Worm (Caenorhabditis elegans): ENCODE results near the gene kle-2.
"Not testable (repeated sequence)": the region's sequence is repeated elsewhere in the genome, so short reads cannot be mapped to it uniquely, and the experiment has no call there.

ce11 chrIII:7962641-7963040 is 21.1 kb downstream of the kle-2 start, which contains the start of gene F54H12.4:
- TF ChIP-seq ces-1 (GFP tag; optimal IDR thresholded peaks at IDR 0.05); mab-5 (tag; optimal IDR thresholded peaks at IDR 0.05); nhr-76 (tag; optimal IDR thresholded peaks at IDR 0.05); lsy-2 (tag; optimal IDR thresholded peaks at IDR 0.05); elt-1 (tag; optimal IDR thresholded peaks at IDR 0.05; ENCODE audit: borderline replicate concordance, insufficient read depth); elt-3 (tag; optimal IDR thresholded peaks at IDR 0.05); snpc-4 (tag; optimal IDR thresholded peaks at IDR 0.05); unc-62 (GFP tag; optimal IDR thresholded peaks at IDR 0.05); blmp-1 (tag; optimal IDR thresholded peaks at IDR 0.05); M03D4.4 (tag; optimal IDR thresholded peaks at IDR 0.05); nhr-237 (tag; optimal IDR thresholded peaks at IDR 0.05): not testable (repeated sequence)

All from whole organism, mixed stage, embryonic.